Fruit fly (Drosophila melanogaster) whole organism, prepupa: Measurements from ENCODE around the gene GATAe.

Experiments used
- CG11294 ChIP-seq: fragments of 200-800 bp; sonication (Bioruptor generic); IDR thresholded peaks from 2 replicates; pipeline ENCODE4 v1.3.6; 2022; ENCODE audit warnings: missing biosample characterization, missing genetic modification characterization
- CG11762 ChIP-seq: fragments of 200-800 bp; sonication (Bioruptor generic); optimal IDR thresholded peaks from 3 replicates; lab custom pipeline; 2016; ENCODE audit warnings: missing biosample characterization, missing genetic modification characterization; ENCODE audit not compliant: insufficient read depth
- CG3032 ChIP-seq: fragments of 200-800 bp; optimal IDR thresholded peaks from 2 replicates; lab custom pipeline; 2019; ENCODE audit warnings: missing biosample characterization, mild to moderate bottlenecking, missing genetic modification characterization, moderate library complexity
- CG8319 ChIP-seq: fragments of 200-800 bp; sonication (Bioruptor generic); optimal IDR thresholded peaks from 3 replicates; lab custom pipeline; 2016; ENCODE audit warnings: missing biosample characterization, missing genetic modification characterization
- Eip93F ChIP-seq: fragments of 200-800 bp; sonication (Bioruptor generic); optimal IDR thresholded peaks from 2 replicates; lab custom pipeline; 2016; ENCODE audit warnings: missing biosample characterization, mild to moderate bottlenecking, missing genetic modification characterization
- Hr39 ChIP-seq: fragments of 200-800 bp; sonication (Bioruptor generic); optimal IDR thresholded peaks from 2 replicates; lab custom pipeline; 2016; ENCODE audit warnings: missing biosample characterization, missing genetic modification characterization
- Lpt ChIP-seq: fragments of 200-800 bp; sonication (Bioruptor generic); optimal IDR thresholded peaks from 3 replicates; lab custom pipeline; 2016; ENCODE audit warnings: missing biosample characterization, missing genetic modification characterization
- OdsH ChIP-seq: fragments of 200-800 bp; sonication (Bioruptor generic); optimal IDR thresholded peaks from 3 replicates; lab custom pipeline; 2016; ENCODE audit warnings: missing biosample characterization, missing genetic modification characterization
- achi ChIP-seq: fragments of 200-800 bp; sonication (Bioruptor generic); optimal IDR thresholded peaks from 3 replicates; lab custom pipeline; 2016; ENCODE audit warnings: missing biosample characterization, missing genetic modification characterization
- acj6 ChIP-seq: fragments of 200-800 bp; sonication (Bioruptor generic); optimal IDR thresholded peaks from 3 replicates; lab custom pipeline; 2016; ENCODE audit warnings: missing biosample characterization, missing genetic modification characterization
- eg ChIP-seq: fragments of 200-800 bp; sonication (Bioruptor generic); IDR thresholded peaks from 3 replicates; pipeline ENCODE4 v1.3.6; 2022; ENCODE audit warnings: missing biosample characterization, missing genetic modification characterization
- esn ChIP-seq: fragments of 200-800 bp; sonication (Bioruptor generic); optimal IDR thresholded peaks from 2 replicates; lab custom pipeline; 2016; ENCODE audit warnings: missing biosample characterization, mild to moderate bottlenecking, missing genetic modification characterization, moderate library complexity
- pdm3 ChIP-seq: fragments of 200-800 bp; sonication (Bioruptor generic); optimal IDR thresholded peaks from 3 replicates; lab custom pipeline; 2016; ENCODE audit warnings: missing biosample characterization, missing genetic modification characterization
- salr ChIP-seq, 2 experiments: fragments of 200-800 bp; sonication (Bioruptor generic); optimal IDR thresholded peaks; 3 replicates each; lab custom pipeline; 2016 to 2018; ENCODE audit warnings: missing biosample characterization in 2 of 2, missing genetic modification characterization in 2 of 2, mild to moderate bottlenecking in 1 of 2

DNA sequence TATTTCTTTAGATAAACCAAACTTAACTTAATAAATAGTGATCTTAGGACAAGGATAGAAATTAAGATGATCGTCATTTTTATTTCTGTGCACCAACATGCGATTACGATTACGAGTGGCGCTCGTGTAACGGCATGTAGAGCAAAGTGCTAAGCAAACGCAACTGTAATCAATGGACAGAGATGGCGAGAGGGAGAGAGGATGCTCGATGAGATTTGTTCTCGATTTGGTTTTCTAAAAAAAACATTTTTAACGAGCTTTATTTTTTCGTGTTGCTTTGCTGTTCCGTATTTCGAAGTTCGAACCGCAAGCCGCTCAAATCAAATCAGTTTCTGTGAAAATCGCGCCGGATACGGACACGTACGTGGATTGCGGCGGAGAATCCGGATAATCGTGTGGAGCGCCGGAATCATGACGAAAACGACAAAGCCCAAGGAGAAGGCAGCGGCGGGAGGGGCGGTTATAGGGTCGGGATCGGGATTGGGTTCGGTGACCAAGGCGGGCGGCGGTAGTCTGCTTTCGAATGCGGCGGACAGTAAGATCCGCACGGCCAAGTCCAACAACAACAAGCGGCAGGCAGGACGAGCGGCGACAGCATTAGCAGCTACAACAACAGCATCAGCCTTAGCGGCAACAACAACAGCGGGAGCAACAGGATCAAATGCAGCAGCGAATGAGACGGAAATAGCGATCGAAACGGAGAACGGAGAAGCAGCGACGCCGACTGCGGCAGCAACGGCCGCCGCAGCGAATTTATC lies 14.9 kb upstream of the GATAe start:
- TF ChIP-seq salr (GFP tag; optimal IDR thresholded peaks at IDR 0.05; lab: Kevin White, UChicago), result no peak
- TF ChIP-seq pdm3 (GFP tag; lab: Kevin White, UChicago), result no peak
- no peak for TF ChIP-seq acj6
- TF ChIP-seq achi (GFP tag; lab: Kevin White, UChicago), result no peak
- TF ChIP-seq Hr39 (GFP tag; lab: Kevin White, UChicago), result no peak
- TF ChIP-seq Eip93F, result no peak
- no peak for TF ChIP-seq esn (GFP tag; lab: Kevin White, UChicago)
- no peak for TF ChIP-seq OdsH (GFP tag; lab: Kevin White, UChicago)
- TF ChIP-seq CG11762 (GFP tag; lab: Kevin White, UChicago), result no peak
- no peak for TF ChIP-seq Lpt
- no peak for TF ChIP-seq CG3032 (tag; lab: Kevin White, UChicago)
- TF ChIP-seq CG11294 (GFP tag; lab: Robert Waterston, UW), result no peak
- TF ChIP-seq CG8319 (GFP tag; lab: Kevin White, UChicago), result no peak
- TF ChIP-seq eg (GFP tag; lab: Robert Waterston, UW), result peak; percentile 45; the same call in 2 of the 3 replicates
